Worm (Caenorhabditis elegans): ENCODE data around the gene vha-8.

The vha-8 gene

DNA sequence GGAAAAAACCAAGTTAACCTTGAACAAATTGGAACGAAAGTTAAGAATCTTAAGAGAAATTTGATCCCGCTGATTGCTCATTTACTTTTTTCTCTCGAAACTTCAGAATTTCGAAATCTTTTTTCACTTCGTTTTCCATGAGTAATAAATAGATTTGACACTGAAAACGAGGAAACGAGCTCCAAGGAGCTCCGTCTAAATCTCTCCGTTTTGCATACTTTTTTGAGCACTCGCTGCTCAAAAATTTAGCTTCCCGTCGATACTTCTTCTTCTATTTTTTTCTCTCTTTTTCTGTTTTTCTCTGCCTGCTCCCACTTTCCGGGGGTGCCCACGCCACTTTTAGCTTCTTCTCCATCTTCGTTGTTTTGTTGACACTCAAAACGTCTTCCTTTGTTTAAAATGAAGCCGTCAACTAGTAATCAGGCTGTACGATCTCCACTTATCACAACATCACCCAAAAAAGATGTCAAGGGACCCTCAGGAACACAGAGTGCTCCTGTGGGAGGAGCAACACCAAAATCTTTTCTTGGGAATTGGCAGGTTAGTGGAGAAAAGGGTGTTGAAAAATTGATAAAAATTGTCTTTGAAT, 15.7 kb downstream of the vha-8 start, which contains the start of gene C17H12.10:
Gene C17H12.10, plus strand, starts transcription at position 325 of the 589 bp plus-strand sequence.
- no peak for TF ChIP-seq zip-5 (tag; optimal IDR thresholded peaks at IDR 0.05)
- no peak for TF ChIP-seq pros-1 (tag; optimal IDR thresholded peaks at IDR 0.05)
- no peak for TF ChIP-seq ceh-48 (tag; optimal IDR thresholded peaks at IDR 0.05)
- no peak for TF ChIP-seq K02D7.2 (tag; optimal IDR thresholded peaks at IDR 0.05)
- peak; percentile 15 for TF ChIP-seq ceh-18 (tag; optimal IDR thresholded peaks at IDR 0.05)
- no peak for TF ChIP-seq hlh-6 (tag; optimal IDR thresholded peaks at IDR 0.05)
- TF ChIP-seq unc-42 (tag; optimal IDR thresholded peaks at IDR 0.05), result peak; percentile 86
- peak; percentile 13 for TF ChIP-seq ceh-31 (tag; optimal IDR thresholded peaks at IDR 0.05)
- TF ChIP-seq ceh-34 (tag; optimal IDR thresholded peaks at IDR 0.05), result no peak
- TF ChIP-seq ttx-3 (tag; optimal IDR thresholded peaks at IDR 0.05), result no peak
- no peak for TF ChIP-seq unc-86 (tag; optimal IDR thresholded peaks at IDR 0.05)
- TF ChIP-seq ets-4 (tag; optimal IDR thresholded peaks at IDR 0.05), result no peak

DNA sequence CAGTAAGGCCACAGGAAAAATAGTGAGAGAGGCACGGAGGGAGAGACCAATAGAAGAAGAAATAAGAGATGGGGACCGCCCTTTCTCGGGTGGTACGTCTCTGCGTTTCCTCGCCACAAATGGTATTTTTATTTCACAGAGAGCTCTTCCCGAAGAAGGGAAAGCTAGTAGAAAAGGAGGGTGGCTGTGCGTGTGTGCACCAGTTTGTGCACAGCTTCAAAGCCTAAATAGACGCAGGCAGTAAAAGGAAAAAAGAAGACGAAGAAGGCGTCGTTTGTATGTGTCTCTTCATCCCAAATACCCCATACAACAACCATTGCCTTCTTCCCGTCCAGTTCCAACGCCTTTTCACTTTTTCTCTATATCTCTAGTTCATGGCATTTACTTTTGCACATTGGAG, 18.9 kb downstream of the vha-8 start:
- TF ChIP-seq unc-42 (tag; optimal IDR thresholded peaks at IDR 0.05) (peak; percentile 59), ref-2 (tag; optimal IDR thresholded peaks at IDR 0.05) (peak; percentile 68), Y22D7AL.16 (tag; optimal IDR thresholded peaks at IDR 0.05) (no peak), K02D7.2 (tag; optimal IDR thresholded peaks at IDR 0.05) (no peak), syd-9 (tag; optimal IDR thresholded peaks at IDR 0.05) (peak; percentile 52), nhr-232 (tag; optimal IDR thresholded peaks at IDR 0.05) (no peak), unc-55 (GFP tag; optimal IDR thresholded peaks at IDR 0.05) (no peak), sdc-2 (tag; optimal IDR thresholded peaks at IDR 0.05) (peak; percentile 42), ceh-14 (tag; optimal IDR thresholded peaks at IDR 0.05) (peak; percentile 29), nfya-1 (tag; optimal IDR thresholded peaks at IDR 0.05) (peak; percentile 70), ceh-19 (GFP tag; optimal IDR thresholded peaks at IDR 0.05) (peak; percentile 75), npax-4 (tag; optimal IDR thresholded peaks at IDR 0.05) (no peak), ceh-34 (tag; optimal IDR thresholded peaks at IDR 0.05) (peak; percentile 82), C38D4.7 (GFP tag; optimal IDR thresholded peaks at IDR 0.05) (no peak), fkh-10 (GFP tag; optimal IDR thresholded peaks at IDR 0.05) (peak; percentile 26), ceh-31 (tag; optimal IDR thresholded peaks at IDR 0.05) (peak; percentile 86), C08G9.2 (tag; optimal IDR thresholded peaks at IDR 0.05) (peak; percentile 3), tbx-2 (tag; optimal IDR thresholded peaks at IDR 0.05) (peak; percentile 54)

DNA sequence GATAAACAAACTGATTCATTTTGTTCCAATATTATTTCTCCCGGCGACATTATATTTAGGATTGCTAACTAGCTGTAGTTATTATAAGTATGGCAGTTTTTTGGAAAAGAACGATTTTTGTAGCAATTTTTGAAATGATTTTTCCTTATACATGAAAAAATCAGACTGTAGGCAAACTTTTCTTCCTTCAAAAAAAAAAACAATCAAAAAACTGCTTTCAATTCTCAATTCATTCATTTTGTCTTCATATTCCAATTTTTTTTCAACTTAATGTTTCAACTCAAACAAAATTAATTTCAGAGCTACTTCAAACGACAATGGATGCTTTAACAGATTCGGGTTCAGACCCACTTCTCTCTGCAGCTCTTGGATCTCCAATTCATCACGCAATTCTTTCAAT, 20.9 kb downstream of the vha-8 start, which contains the start of gene ceh-48:
Gene ceh-48, plus strand, starts transcription at position 301 of the 400 bp plus-strand sequence.
- TF ChIP-seq ceh-18 (tag; optimal IDR thresholded peaks at IDR 0.05) (no peak), npax-4 (tag; optimal IDR thresholded peaks at IDR 0.05) (no peak), fax-1 (tag; optimal IDR thresholded peaks at IDR 0.05) (no peak), che-1 (tag; optimal IDR thresholded peaks at IDR 0.05) (no peak), ceh-31 (tag; optimal IDR thresholded peaks at IDR 0.05) (no peak), lin-11 (tag; optimal IDR thresholded peaks at IDR 0.05) (no peak), ceh-24 (tag; optimal IDR thresholded peaks at IDR 0.05) (no peak), K02D7.2 (tag; optimal IDR thresholded peaks at IDR 0.05) (no peak), tbx-7 (tag; optimal IDR thresholded peaks at IDR 0.05) (no peak), hlh-13 (GFP tag; optimal IDR thresholded peaks at IDR 0.05) (no peak), ref-2 (tag; optimal IDR thresholded peaks at IDR 0.05) (no peak), lim-6 (tag; optimal IDR thresholded peaks at IDR 0.05) (no peak), mec-3 (tag; optimal IDR thresholded peaks at IDR 0.05; ENCODE audit: borderline replicate concordance) (no peak), C38D4.7 (GFP tag; optimal IDR thresholded peaks at IDR 0.05) (no peak)

DNA sequence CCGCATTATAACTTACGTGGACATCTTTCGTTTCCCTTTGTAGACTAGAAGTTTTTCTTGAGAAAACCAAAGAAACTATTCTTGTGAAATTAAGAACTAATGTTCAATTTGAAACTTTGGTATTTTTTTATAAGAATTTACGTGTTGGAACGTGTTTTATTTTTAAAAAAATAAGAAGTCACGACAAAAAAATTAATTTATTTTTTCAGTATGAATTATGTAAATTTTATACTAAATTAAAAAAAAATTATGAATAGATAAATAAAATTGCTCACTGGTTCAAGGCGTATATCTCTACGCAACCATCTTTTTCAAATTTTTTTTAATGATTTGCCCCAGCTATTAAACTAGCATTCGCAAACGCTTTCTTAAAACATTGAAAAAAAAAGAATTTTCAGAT, 26.7 kb downstream of the vha-8 start, which contains the start of gene C17H12.5:
Gene C17H12.5, minus strand, starts transcription at position 101 of the 400 bp plus-strand sequence.
- TF ChIP-seq ets-4 (tag; optimal IDR thresholded peaks at IDR 0.05) (no peak), fkh-10 (GFP tag; optimal IDR thresholded peaks at IDR 0.05) (no peak), ceh-31 (tag; optimal IDR thresholded peaks at IDR 0.05) (no peak), ref-2 (tag; optimal IDR thresholded peaks at IDR 0.05) (no peak), ttx-3 (tag; optimal IDR thresholded peaks at IDR 0.05) (no peak), lim-6 (tag; optimal IDR thresholded peaks at IDR 0.05) (no peak), C08G9.2 (tag; optimal IDR thresholded peaks at IDR 0.05) (no peak), ceh-34 (tag; optimal IDR thresholded peaks at IDR 0.05) (no peak), ceh-48 (tag; optimal IDR thresholded peaks at IDR 0.05) (no peak), eyg-1 (tag; optimal IDR thresholded peaks at IDR 0.05) (no peak), madf-2 (tag; optimal IDR thresholded peaks at IDR 0.05) (no peak), K02D7.2 (tag; optimal IDR thresholded peaks at IDR 0.05) (no peak), pax-1 (tag; optimal IDR thresholded peaks at IDR 0.05) (no peak), ceh-22 (tag; optimal IDR thresholded peaks at IDR 0.05) (no peak), hlh-13 (GFP tag; optimal IDR thresholded peaks at IDR 0.05) (no peak), ceh-18 (tag; optimal IDR thresholded peaks at IDR 0.05) (no peak), sox-4 (tag; optimal IDR thresholded peaks at IDR 0.05) (no peak), syd-9 (tag; optimal IDR thresholded peaks at IDR 0.05) (no peak), rnt-1 (tag; optimal IDR thresholded peaks at IDR 0.05) (no peak), sox-2 (GFP tag; IDR thresholded peaks at IDR 0.05) (no peak)
